Worm (Caenorhabditis elegans) whole organism, young adult: ENCODE measurements around the gene math-13.

ENCODE experiments used
- D2030.7 ChIP-seq: fragments of 200-800 bp; sonication (Bioruptor generic); IDR thresholded peaks from 2 replicates; pipeline ENCODE4 v1.3.6; 2022; ENCODE audit warnings: missing genetic modification reagents, missing genetic modification characterization, missing compliant biosample characterization
- F33H1.4 ChIP-seq: fragments of 200-800 bp; sonication (Bioruptor generic); IDR thresholded peaks from 2 replicates; pipeline ENCODE4 v1.3.6; 2022; ENCODE audit warnings: missing genetic modification reagents, missing genetic modification characterization, missing compliant biosample characterization
- F37B4.10 ChIP-seq: fragments of 200-800 bp; sonication (Bioruptor generic); IDR thresholded peaks from 2 replicates; pipeline ENCODE4 v1.3.6; 2022; ENCODE audit warnings: missing genetic modification characterization, missing compliant biosample characterization
- F57A8.1 ChIP-seq: fragments of 200-800 bp; sonication (Bioruptor generic); optimal IDR thresholded peaks from 2 replicates; lab custom pipeline; 2018; ENCODE audit warnings: mild to moderate bottlenecking, missing genetic modification characterization, moderate library complexity, missing compliant biosample characterization
- K12H6.12 ChIP-seq: fragments of 200-800 bp; sonication (Bioruptor generic); optimal IDR thresholded peaks from 2 replicates; lab custom pipeline; 2018; ENCODE audit warnings: mild to moderate bottlenecking, missing genetic modification characterization, missing compliant biosample characterization
- T07F8.4 ChIP-seq: sonication (generic microtip); optimal IDR thresholded peaks from 2 replicates; lab custom pipeline; 2016; ENCODE audit warnings: mild to moderate bottlenecking, missing genetic modification characterization, moderate library complexity, missing compliant biosample characterization
- Y53G8AR.9 ChIP-seq: fragments of 200-800 bp; sonication (Bioruptor generic); conservative IDR thresholded peaks from 2 replicates; pipeline ENCODE4 v1.3.6; 2022; ENCODE audit warnings: missing genetic modification reagents, missing genetic modification characterization, missing compliant biosample characterization
- akir-1 ChIP-seq: fragments of 200-800 bp; sonication (Bioruptor generic); optimal IDR thresholded peaks from 2 replicates; lab custom pipeline; 2018; ENCODE audit warnings: mild to moderate bottlenecking, missing genetic modification characterization, moderate library complexity, missing compliant biosample characterization
- aptf-2 ChIP-seq: fragments of 200-800 bp; sonication (Bioruptor generic); conservative IDR thresholded peaks from 2 replicates; pipeline ENCODE4 v1.3.6; 2022; ENCODE audit warnings: missing genetic modification reagents, missing genetic modification characterization, missing compliant biosample characterization
- atf-7 ChIP-seq: sonication (generic microtip); optimal IDR thresholded peaks from 2 replicates; lab custom pipeline; 2017; ENCODE audit warnings: mild to moderate bottlenecking, missing genetic modification characterization, missing compliant biosample characterization
- bed-1 ChIP-seq: fragments of 200-800 bp; sonication (Bioruptor generic); IDR thresholded peaks from 2 replicates; pipeline ENCODE4 v1.3.6; 2022; ENCODE audit warnings: missing genetic modification reagents, missing genetic modification characterization, missing compliant biosample characterization
- ceh-58 ChIP-seq: fragments of 200-800 bp; sonication (Bioruptor generic); IDR thresholded peaks from 2 replicates; pipeline ENCODE4 v1.3.6; 2022; ENCODE audit warnings: missing genetic modification characterization, missing compliant biosample characterization
- ceh-79 ChIP-seq: sonication (generic microtip); optimal IDR thresholded peaks from 2 replicates; lab custom pipeline; 2017; ENCODE audit warnings: mild to moderate bottlenecking, missing genetic modification characterization, missing compliant biosample characterization
- die-1 ChIP-seq: sonication (generic microtip); optimal IDR thresholded peaks from 2 replicates; lab custom pipeline; 2016; ENCODE audit warnings: missing genotype, mild to moderate bottlenecking, missing genetic modification characterization, missing compliant biosample characterization
- dox-1 ChIP-seq: fragments of 200-800 bp; sonication (Bioruptor generic); IDR thresholded peaks from 2 replicates; pipeline ENCODE4 v1.3.6; 2022; ENCODE audit warnings: missing genetic modification reagents, missing genetic modification characterization, missing compliant biosample characterization
- dpff-1 ChIP-seq: sonication (generic microtip); optimal IDR thresholded peaks from 2 replicates; lab custom pipeline; 2017; ENCODE audit warnings: mild to moderate bottlenecking, missing genetic modification characterization, missing compliant biosample characterization
- egl-18 ChIP-seq: fragments of 200-800 bp; sonication (Bioruptor generic); IDR thresholded peaks from 2 replicates; pipeline ENCODE4 v1.3.6; 2022; ENCODE audit warnings: missing genetic modification reagents, missing genetic modification characterization, missing compliant biosample characterization
- egrh-3 ChIP-seq: fragments of 200-800 bp; sonication (Bioruptor generic); IDR thresholded peaks from 2 replicates; pipeline ENCODE4 v1.3.6; 2022; ENCODE audit warnings: missing genetic modification reagents, missing genetic modification characterization, missing compliant biosample characterization
- him-1 ChIP-seq: sonication (generic microtip); optimal IDR thresholded peaks from 2 replicates; lab custom pipeline; 2016; ENCODE audit warnings: missing genotype, missing genetic modification reagents, missing genetic modification characterization, missing compliant biosample characterization
- hlh-12 ChIP-seq: sonication (generic microtip); optimal IDR thresholded peaks from 2 replicates; lab custom pipeline; 2016; ENCODE audit warnings: missing genetic modification characterization, missing compliant biosample characterization
- hmg-1.2 ChIP-seq: fragments of 200-800 bp; sonication (Bioruptor generic); IDR thresholded peaks from 2 replicates; pipeline ENCODE4 v1.3.6; 2022; ENCODE audit warnings: missing genetic modification reagents, missing genetic modification characterization, missing compliant biosample characterization
- hrde-1 ChIP-seq: sonication (generic microtip); optimal IDR thresholded peaks from 2 replicates; lab custom pipeline; 2016; ENCODE audit warnings: missing genetic modification characterization, mild to moderate bottlenecking, missing compliant biosample characterization, moderate library complexity, missing genotype, missing genetic modification reagents, borderline replicate concordance
- let-607 ChIP-seq, 2 experiments: fragments of 200-800 bp in 1 of 2; sonication (Bioruptor generic) in 1 of 2; sonication (generic microtip) in 1 of 2; optimal IDR thresholded peaks; 2 replicates each; lab custom pipeline; 2016 to 2018; ENCODE audit warnings: mild to moderate bottlenecking in 2 of 2, missing compliant biosample characterization in 2 of 2, missing genetic modification characterization in 2 of 2, moderate library complexity in 2 of 2, missing genotype in 1 of 2
- lsl-1 ChIP-seq: fragments of 200-800 bp; sonication (Bioruptor generic); optimal IDR thresholded peaks from 2 replicates; lab custom pipeline; 2018; ENCODE audit warnings: mild to moderate bottlenecking, missing genetic modification characterization, moderate library complexity, missing compliant biosample characterization
- madf-6 ChIP-seq: fragments of 200-800 bp; sonication (Bioruptor generic); IDR thresholded peaks from 2 replicates; pipeline ENCODE4 v1.3.6; 2022; ENCODE audit warnings: missing genetic modification reagents, missing genetic modification characterization, missing compliant biosample characterization
- madf-8 ChIP-seq: fragments of 200-800 bp; sonication (Bioruptor generic); conservative IDR thresholded peaks from 2 replicates; pipeline ENCODE4 v1.3.6; 2022; ENCODE audit warnings: missing genetic modification reagents, missing genetic modification characterization, missing compliant biosample characterization
- mcd-1 ChIP-seq: fragments of 200-800 bp; sonication (Bioruptor generic); IDR thresholded peaks from 2 replicates; pipeline ENCODE4 v1.3.6; 2022; ENCODE audit warnings: missing genetic modification reagents, missing genetic modification characterization, missing compliant biosample characterization
- mes-4 ChIP-seq: sonication (generic microtip); optimal IDR thresholded peaks from 2 replicates; lab custom pipeline; 2016; ENCODE audit warnings: missing genotype, missing genetic modification characterization, missing compliant biosample characterization
- nfya-1 ChIP-seq: sonication (generic microtip); optimal IDR thresholded peaks from 2 replicates; lab custom pipeline; 2017; ENCODE audit warnings: antibody characterized with exemption, missing compliant biosample characterization, missing genetic modification characterization, borderline replicate concordance; ENCODE audit not compliant: insufficient read depth
- nfyb-1 ChIP-seq: fragments of 200-800 bp; sonication (Bioruptor generic); IDR thresholded peaks from 2 replicates; pipeline ENCODE4 v1.3.6; 2022; ENCODE audit warnings: missing genetic modification reagents, missing genetic modification characterization, missing compliant biosample characterization
- nhr-80 ChIP-seq: sonication (generic microtip); optimal IDR thresholded peaks from 2 replicates; lab custom pipeline; 2016; ENCODE audit warnings: missing genetic modification characterization, missing compliant biosample characterization
- nhr-90 ChIP-seq: sonication (generic microtip); optimal IDR thresholded peaks from 2 replicates; lab custom pipeline; 2016; ENCODE audit warnings: missing genotype, mild to moderate bottlenecking, missing genetic modification characterization, missing compliant biosample characterization
- repo-1 ChIP-seq: sonication (generic microtip); optimal IDR thresholded peaks from 2 replicates; lab custom pipeline; 2017; ENCODE audit warnings: mild to moderate bottlenecking, missing genetic modification characterization, missing compliant biosample characterization
- snpc-4 ChIP-seq, 5 experiments: fragments of 150-350 bp in 1 of 5; sonication (generic microtip) in 4 of 5; optimal IDR thresholded peaks; 2 replicates each; lab custom pipeline; 2014 to 2018; ENCODE audit warnings: missing genetic modification characterization in 5 of 5, missing biosample characterization in 3 of 5, antibody characterized with exemption in 2 of 5, mild to moderate bottlenecking in 2 of 5, missing compliant biosample characterization in 2 of 5, missing genotype in 2 of 5, moderate library complexity in 2 of 5, missing genetic modification reagents in 1 of 5
- tbx-9 ChIP-seq: sonication (generic microtip); optimal IDR thresholded peaks from 2 replicates; lab custom pipeline; 2016; ENCODE audit warnings: borderline replicate concordance, missing genetic modification characterization, inconsistent platforms, missing compliant biosample characterization
- unc-62 ChIP-seq: fragments of 150-350 bp; optimal IDR thresholded peaks from 2 replicates; lab custom pipeline; 2014; ENCODE audit warnings: missing biosample characterization, missing genetic modification reagents, missing genetic modification characterization
- ztf-22 ChIP-seq: fragments of 200-800 bp; sonication (Bioruptor generic); optimal IDR thresholded peaks from 2 replicates; lab custom pipeline; 2018; ENCODE audit warnings: mild to moderate bottlenecking, missing genetic modification characterization, moderate library complexity, missing compliant biosample characterization
- ztf-26 ChIP-seq: sonication (generic microtip); optimal IDR thresholded peaks from 2 replicates; lab custom pipeline; 2017; ENCODE audit warnings: missing genetic modification characterization, missing compliant biosample characterization
- ztf-3 ChIP-seq: fragments of 200-800 bp; sonication (Bioruptor generic); optimal IDR thresholded peaks from 2 replicates; lab custom pipeline; 2018; ENCODE audit warnings: mild to moderate bottlenecking, missing genetic modification characterization, missing compliant biosample characterization

math-13 gene

DNA sequence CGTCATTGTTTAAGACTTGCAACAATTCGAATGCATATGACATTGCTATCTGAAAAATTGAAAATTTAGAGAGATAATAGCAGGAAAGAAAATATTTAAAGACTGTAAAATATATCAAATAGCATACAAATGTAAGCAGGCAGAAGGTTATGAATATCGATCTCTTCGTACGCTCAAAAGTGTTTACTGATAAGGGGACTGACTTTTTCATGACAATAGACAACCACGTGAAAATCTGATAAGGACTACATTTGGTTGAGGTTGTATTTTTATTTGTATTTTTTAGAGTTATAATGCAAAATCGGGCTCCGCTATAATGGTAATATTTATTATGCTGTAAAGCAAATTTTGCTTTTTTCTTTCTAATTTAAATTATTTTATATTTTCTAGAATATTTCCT, 32.9 kb upstream of the math-13 start, which contains the start of the genes C52E2.5 and C52E2.4:
Gene C52E2.5 (minus strand): TSS at position 43 of the 400 bp plus-strand sequence.
Gene C52E2.4 (plus strand): TSS at position 252 of the 400 bp plus-strand sequence.
- peak; percentile 60 for TF ChIP-seq nhr-80 (tag; lab: Kevin White, UChicago)
- no peak for TF ChIP-seq ztf-3

- TF ChIP-seq lsl-1 (GFP tag; lab: Kevin White, UChicago) (no peak), F57A8.1 (GFP tag; lab: Kevin White, UChicago) (no peak), T07F8.4 (no peak), nfyb-1 (peak; percentile 58; the same call in 1 of the 2 replicates)
Observed at ce11 chrII:1844552-1844951, 31.2 kb upstream of the math-13 start.

DNA sequence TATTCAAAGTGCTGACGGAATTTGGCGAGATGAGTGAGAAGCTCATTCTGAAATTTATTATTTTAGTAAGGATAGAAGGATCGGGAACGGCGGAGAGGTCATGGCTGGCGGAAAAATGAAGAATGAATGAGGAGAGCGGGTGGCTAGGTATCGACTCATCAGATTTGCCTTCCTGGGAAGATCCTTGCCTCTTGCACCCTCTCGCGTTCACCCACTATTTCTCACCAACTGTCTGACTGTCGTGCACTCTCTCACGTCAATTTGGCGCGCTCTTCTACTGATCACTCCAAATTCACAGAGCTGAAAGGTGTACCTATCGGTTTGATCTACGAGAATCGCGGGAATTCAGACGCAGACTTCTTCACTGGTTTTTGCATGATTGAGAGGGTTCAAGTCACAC, 27.6 kb upstream of the math-13 start, which contains the start of gene fbxb-97:
Gene fbxb-97 (minus strand): TSS at position 53 of the 400 bp plus-strand sequence.
- TF ChIP-seq madf-6 (GFP tag; lab: Robert Waterston, UW) (peak; percentile 42; the same call in 1 of the 2 replicates), hmg-1.2 (GFP tag; lab: Robert Waterston, UW) (peak; percentile 20; the same call in 1 of the 2 replicates), bed-1 (GFP tag; lab: Robert Waterston, UW) (no peak), Y53G8AR.9 (no peak), repo-1 (tag; lab: Kevin White, UChicago) (no peak), D2030.7 (GFP tag; lab: Robert Waterston, UW) (no peak), nfya-1 (no peak), mcd-1 (GFP tag; lab: Robert Waterston, UW) (no peak), madf-8 (no peak)

- TF ChIP-seq unc-62 (GFP tag; lab: Kevin White, UChicago), result no peak
- TF ChIP-seq egrh-3 (GFP tag; lab: Robert Waterston, UW), result no peak
- TF ChIP-seq ceh-58, result no peak
- no peak for TF ChIP-seq dpff-1 (tag; lab: Kevin White, UChicago)
- no peak for TF ChIP-seq hrde-1 (tag; lab: Kevin White, UChicago)
- TF ChIP-seq F33H1.4, result no peak
- TF ChIP-seq hlh-12 (tag; lab: Kevin White, UChicago), result no peak
- no peak for TF ChIP-seq snpc-4 (GFP tag; optimal IDR thresholded peaks at IDR 0.05; lab: Kevin White, UChicago)
- no peak for TF ChIP-seq snpc-4 (tag; optimal IDR thresholded peaks at IDR 0.05; lab: Kevin White, UChicago)
Observed at ce11 chrII:1850299-1850698, 25.5 kb upstream of the math-13 start, which contains the start of gene fbxb-96. TSS of gene fbxb-96 (minus strand) at chrII:1850399.

ce11 chrII:1850840-1851294, 24.9 kb upstream of the math-13 start, which contains the start of gene C52E2.3:
TSS of gene C52E2.3 (plus strand) at chrII:1851244.
- TF ChIP-seq ceh-79 (no peak), aptf-2 (GFP tag; lab: Robert Waterston, UW) (no peak), egl-18 (GFP tag; lab: Robert Waterston, UW) (no peak), tbx-9 (no peak), dox-1 (GFP tag; lab: Robert Waterston, UW) (no peak)

ce11 chrII:1851716-1852115, 24.0 kb upstream of the math-13 start:
- TF ChIP-seq dox-1 (GFP tag; lab: Robert Waterston, UW) (peak; percentile 73), nhr-90 (tag; lab: Kevin White, UChicago) (no peak), akir-1 (no peak), ztf-26 (tag; lab: Kevin White, UChicago) (peak; percentile 7), tbx-9 (no peak), F37B4.10 (GFP tag; lab: Robert Waterston, UW) (no peak), die-1 (tag; lab: Kevin White, UChicago) (no peak), K12H6.12 (tag; lab: Kevin White, UChicago) (no peak), mcd-1 (GFP tag; lab: Robert Waterston, UW) (0 out of 2 replicates have a peak, but pooled peaks have one; percentile 21), atf-7 (tag; lab: Kevin White, UChicago) (peak; percentile 56), ztf-22 (GFP tag; lab: Kevin White, UChicago) (peak; percentile 82), aptf-2 (GFP tag; lab: Robert Waterston, UW) (no peak), nfyb-1 (peak; percentile 45; the same call in 1 of the 2 replicates), hlh-12 (tag; lab: Kevin White, UChicago) (no peak), mes-4 (tag; lab: Kevin White, UChicago) (no peak), let-607 (tag; optimal IDR thresholded peaks at IDR 0.05; lab: Kevin White, UChicago) (no peak), him-1 (tag; lab: Kevin White, UChicago) (no peak)
